Fruit fly (Drosophila melanogaster) whole organism, embryonic: ENCODE data around the gene mwh.

Source experiments
- B-H1 ChIP-seq: fragments of 200-800 bp; sonication (Bioruptor generic); IDR thresholded peaks from 3 replicates; pipeline ENCODE4 v1.3.6; 2022; ENCODE audit warnings: missing biosample characterization, missing genetic modification characterization
- Blimp-1 ChIP-seq: fragments of 200-800 bp; sonication (Bioruptor generic); optimal IDR thresholded peaks from 3 replicates; lab custom pipeline; 2018; ENCODE audit warnings: missing biosample characterization, missing genetic modification characterization, mild to moderate bottlenecking, moderate library complexity, missing genetic modification reagents
- CG10462 ChIP-seq: fragments of 200-800 bp; sonication (Bioruptor generic); optimal IDR thresholded peaks from 2 replicates; lab custom pipeline; 2016; ENCODE audit warnings: missing biosample characterization, missing genetic modification characterization
- CG11560 ChIP-seq: fragments of 200-800 bp; sonication (Bioruptor generic); IDR thresholded peaks from 3 replicates; pipeline ENCODE4 v1.3.6; 2022; ENCODE audit warnings: missing biosample characterization, missing genetic modification characterization
- CG11696 ChIP-seq: fragments of 200-800 bp; sonication (Bioruptor generic); IDR thresholded peaks from 2 replicates; pipeline ENCODE4 v1.3.6; 2022; ENCODE audit warnings: missing biosample characterization, missing genetic modification characterization
- CG11723 ChIP-seq: fragments of 200-800 bp; sonication (Bioruptor generic); optimal IDR thresholded peaks from 2 replicates; lab custom pipeline; 2017; ENCODE audit warnings: missing biosample characterization, mild to moderate bottlenecking, missing genetic modification characterization
- CG12659 ChIP-seq: fragments of 200-800 bp; sonication (Bioruptor generic); optimal IDR thresholded peaks from 3 replicates; lab custom pipeline; 2017; ENCODE audit warnings: mild to moderate bottlenecking, missing biosample characterization, missing genetic modification reagents, missing genetic modification characterization
- CG12769 ChIP-seq: fragments of 200-800 bp; sonication (Bioruptor generic); optimal IDR thresholded peaks from 2 replicates; lab custom pipeline; 2019; ENCODE audit warnings: missing biosample characterization, mild to moderate bottlenecking, missing genetic modification characterization, moderate library complexity
- CG13424 ChIP-seq: fragments of 200-800 bp; sonication (Bioruptor generic); optimal IDR thresholded peaks from 2 replicates; lab custom pipeline; 2019; ENCODE audit warnings: missing biosample characterization, mild to moderate bottlenecking, missing genetic modification characterization, moderate library complexity
- CG13775 ChIP-seq: fragments of 200-800 bp; sonication (Bioruptor generic); optimal IDR thresholded peaks from 3 replicates; lab custom pipeline; 2017; ENCODE audit warnings: missing biosample characterization, mild to moderate bottlenecking, missing genetic modification characterization
- CG14050 ChIP-seq: fragments of 200-800 bp; sonication (Bioruptor generic); IDR thresholded peaks from 3 replicates; pipeline ENCODE4 v1.3.6; 2022; ENCODE audit warnings: missing biosample characterization, missing genetic modification characterization
- CG16813 ChIP-seq: fragments of 200-800 bp; sonication (Bioruptor generic); IDR thresholded peaks from 3 replicates; pipeline ENCODE4 v1.3.6; 2022; ENCODE audit warnings: missing biosample characterization, missing genetic modification characterization; ENCODE audit not compliant: partially characterized antibody
- CG18011 ChIP-seq: fragments of 200-800 bp; sonication (Bioruptor generic); optimal IDR thresholded peaks from 2 replicates; lab custom pipeline; 2017; ENCODE audit warnings: missing biosample characterization, missing genetic modification characterization, mild to moderate bottlenecking, moderate library complexity, missing genotype
- CG18476 ChIP-seq: fragments of 200-800 bp; sonication (Bioruptor generic); optimal IDR thresholded peaks from 2 replicates; lab custom pipeline; 2016; ENCODE audit warnings: missing biosample characterization, mild to moderate bottlenecking, missing genetic modification characterization
- CG2199 ChIP-seq: fragments of 200-800 bp; sonication (Bioruptor generic); IDR thresholded peaks from 3 replicates; pipeline ENCODE4 v1.3.6; 2022; ENCODE audit warnings: missing biosample characterization, missing genetic modification characterization
- CG2875 ChIP-seq: fragments of 200-800 bp; sonication (Bioruptor generic); optimal IDR thresholded peaks from 2 replicates; lab custom pipeline; 2017; ENCODE audit warnings: missing biosample characterization, mild to moderate bottlenecking, missing genetic modification characterization, missing genetic modification reagents
- CG32532 ChIP-seq: fragments of 200-800 bp; sonication (Bioruptor generic); IDR thresholded peaks from 2 replicates; pipeline ENCODE4 v1.3.6; 2022; ENCODE audit warnings: missing biosample characterization, missing genetic modification characterization
- CG3407 ChIP-seq: fragments of 200-800 bp; sonication (Bioruptor generic); optimal IDR thresholded peaks from 2 replicates; lab custom pipeline; 2018; ENCODE audit warnings: missing biosample characterization, mild to moderate bottlenecking, missing genetic modification characterization
- CG34224 ChIP-seq: fragments of 200-800 bp; sonication (Bioruptor generic); IDR thresholded peaks from 3 replicates; pipeline ENCODE4 v1.3.6; 2022; ENCODE audit warnings: missing biosample characterization, missing genetic modification characterization; ENCODE audit not compliant: partially characterized antibody
- CG3838 ChIP-seq: fragments of 200-800 bp; sonication (Bioruptor generic); optimal IDR thresholded peaks from 3 replicates; lab custom pipeline; 2016; ENCODE audit warnings: missing biosample characterization, missing genetic modification characterization
- CG43689 ChIP-seq: fragments of 200-800 bp; sonication (Bioruptor generic); IDR thresholded peaks from 2 replicates; pipeline ENCODE4 v1.3.6; 2022; ENCODE audit warnings: missing biosample characterization, missing genetic modification characterization
- CG6791 ChIP-seq: fragments of 200-800 bp; sonication (Bioruptor generic); IDR thresholded peaks from 3 replicates; pipeline ENCODE4 v1.3.6; 2022; ENCODE audit warnings: missing biosample characterization, missing genetic modification characterization; ENCODE audit not compliant: partially characterized antibody
- CG8290 ChIP-seq, 3 experiments: fragments of 200-800 bp; sonication (Bioruptor generic); optimal IDR thresholded peaks; 2 replicates each; lab custom pipeline; 2016 to 2019; ENCODE audit warnings: missing biosample characterization in 3 of 3, missing genetic modification characterization in 3 of 3, mild to moderate bottlenecking in 2 of 3, moderate library complexity in 1 of 3
- Camta ChIP-seq: fragments of 200-800 bp; sonication (Bioruptor generic); optimal IDR thresholded peaks from 2 replicates; lab custom pipeline; 2016; ENCODE audit warnings: missing biosample characterization, missing genetic modification characterization
- Chrac-16 ChIP-seq: fragments of 200-800 bp; sonication (Bioruptor generic); optimal IDR thresholded peaks from 3 replicates; lab custom pipeline; 2016; ENCODE audit warnings: missing biosample characterization, missing genetic modification characterization
- CrebB ChIP-seq: fragments of 200-800 bp; sonication (Bioruptor generic); optimal IDR thresholded peaks from 3 replicates; lab custom pipeline; 2018; ENCODE audit warnings: missing biosample characterization, mild to moderate bottlenecking, missing genetic modification characterization
- Dfd ChIP-seq, 2 experiments: fragments of >200 bp; optimal IDR thresholded peaks; 2 replicates each; lab custom pipeline; 2017; ENCODE audit warnings: missing biosample characterization in 2 of 2, missing genetic modification characterization in 2 of 2
- Hmx ChIP-seq: fragments of 200-800 bp; sonication (Bioruptor generic); optimal IDR thresholded peaks from 2 replicates; lab custom pipeline; 2016; ENCODE audit warnings: missing biosample characterization, missing genetic modification characterization
- Med ChIP-seq: fragments of 200-800 bp; sonication (Bioruptor generic); peaks from one replicate; lab custom pipeline; 2016; ENCODE audit warnings: missing biosample characterization, missing genetic modification characterization, mild to moderate bottlenecking, inconsistent platforms, moderate library complexity
- Mrtf ChIP-seq: fragments of 200-800 bp; sonication (Bioruptor generic); IDR thresholded peaks from 3 replicates; pipeline ENCODE4 v1.3.6; 2022; ENCODE audit warnings: missing biosample characterization, missing genetic modification characterization
- ato ChIP-seq: fragments of 200-800 bp; sonication (Bioruptor generic); IDR thresholded peaks from 2 replicates; pipeline ENCODE4 v1.3.6; 2022; ENCODE audit warnings: missing biosample characterization, missing genetic modification characterization; ENCODE audit not compliant: partially characterized antibody
- cad ChIP-seq: fragments of >200 bp; optimal IDR thresholded peaks from 2 replicates; lab custom pipeline; 2017; ENCODE audit warnings: missing biosample characterization, missing genetic modification characterization
- cas ChIP-seq: fragments of 200-800 bp; sonication (Bioruptor generic); IDR thresholded peaks from 2 replicates; pipeline ENCODE4 v1.3.6; 2022; ENCODE audit warnings: missing biosample characterization, missing genetic modification characterization
- chn ChIP-seq: fragments of 200-800 bp; sonication (Bioruptor generic); optimal IDR thresholded peaks from 2 replicates; lab custom pipeline; 2016; ENCODE audit warnings: missing biosample characterization, missing genetic modification characterization
- croc ChIP-seq: fragments of 200-800 bp; sonication (Bioruptor generic); conservative IDR thresholded peaks from 3 replicates; pipeline ENCODE4 v1.3.6; 2022; ENCODE audit warnings: missing biosample characterization, missing genetic modification characterization
- disco-r ChIP-seq: fragments of 200-800 bp; sonication (Bioruptor generic); optimal IDR thresholded peaks from 2 replicates; lab custom pipeline; 2016; ENCODE audit warnings: missing biosample characterization, missing genetic modification characterization
- fru ChIP-seq: fragments of >200 bp; optimal IDR thresholded peaks from 2 replicates; lab custom pipeline; 2017
- fu2 ChIP-seq: fragments of 200-800 bp; sonication (Bioruptor generic); optimal IDR thresholded peaks from 2 replicates; lab custom pipeline; 2016; ENCODE audit warnings: missing biosample characterization, missing genetic modification characterization
- jing ChIP-seq: fragments of 200-800 bp; sonication (Bioruptor generic); optimal IDR thresholded peaks from 2 replicates; lab custom pipeline; 2018; ENCODE audit warnings: missing biosample characterization, mild to moderate bottlenecking, missing genetic modification characterization
- kay ChIP-seq: fragments of 200-800 bp; sonication (Bioruptor generic); optimal IDR thresholded peaks from 2 replicates; lab custom pipeline; 2016; ENCODE audit warnings: missing biosample characterization, missing genetic modification characterization
- klu ChIP-seq: fragments of 200-800 bp; sonication (Bioruptor generic); IDR thresholded peaks from 2 replicates; pipeline ENCODE4 v1.3.6; 2022; ENCODE audit warnings: missing biosample characterization, missing genetic modification characterization
- lola ChIP-seq, 3 experiments: fragments of >200 bp in 2 of 3; fragments of 200-800 bp in 1 of 3; sonication (Bioruptor generic) in 1 of 3; optimal IDR thresholded peaks; 2 replicates each; lab custom pipeline; 2017 to 2019; ENCODE audit warnings: missing biosample characterization in 3 of 3, missing genetic modification characterization in 3 of 3, mild to moderate bottlenecking in 1 of 3, moderate library complexity in 1 of 3
- otp ChIP-seq: fragments of 200-800 bp; sonication (Bioruptor generic); IDR thresholded peaks from 3 replicates; pipeline ENCODE4, ENCODE4 v1.3.6; 2022; ENCODE audit warnings: missing biosample characterization, missing genetic modification characterization
- pb ChIP-seq: fragments of 200-800 bp; sonication (Bioruptor generic); optimal IDR thresholded peaks from 3 replicates; lab custom pipeline; 2016; ENCODE audit warnings: missing biosample characterization, missing genetic modification characterization
- pita ChIP-seq: fragments of 200-800 bp; sonication (Bioruptor generic); optimal IDR thresholded peaks from 2 replicates; lab custom pipeline; 2017; ENCODE audit warnings: missing biosample characterization, mild to moderate bottlenecking, missing genetic modification characterization
- pnt ChIP-seq: fragments of 200-800 bp; sonication (Bioruptor generic); optimal IDR thresholded peaks from 3 replicates; lab custom pipeline; 2016; ENCODE audit warnings: missing biosample characterization, missing genetic modification characterization
- ro ChIP-seq: fragments of 200-800 bp; sonication (Bioruptor generic); IDR thresholded peaks from 2 replicates; pipeline ENCODE4 v1.3.6; 2022; ENCODE audit warnings: missing biosample characterization, missing genetic modification characterization
- run ChIP-seq: fragments of 200-800 bp; sonication (Bioruptor generic); optimal IDR thresholded peaks from 3 replicates; lab custom pipeline; 2018; ENCODE audit warnings: missing biosample characterization, mild to moderate bottlenecking, missing genetic modification characterization
- sens ChIP-seq: fragments of 200-800 bp; sonication (Bioruptor generic); peaks from one replicate; lab custom pipeline; 2016; ENCODE audit warnings: missing biosample characterization, missing genetic modification characterization
- stwl ChIP-seq: fragments of 200-800 bp; sonication (Bioruptor generic); optimal IDR thresholded peaks from 3 replicates; lab custom pipeline; 2018; ENCODE audit warnings: missing biosample characterization, mild to moderate bottlenecking, missing genetic modification characterization, moderate library complexity
- trem ChIP-seq: fragments of 200-800 bp; optimal IDR thresholded peaks from 3 replicates; lab custom pipeline; 2019; ENCODE audit warnings: missing biosample characterization, mild to moderate bottlenecking, missing genetic modification characterization, moderate library complexity
- vvl ChIP-seq: fragments of 200-800 bp; sonication (Bioruptor generic); IDR thresholded peaks from 2 replicates; pipeline ENCODE4 v1.3.6; 2022; ENCODE audit warnings: missing biosample characterization, missing genetic modification characterization

The mwh gene

dm6 chr3L:1166266-1166665 is 34.3 kb upstream of the mwh start (continued):
- no peak for TF ChIP-seq CG16813 (GFP tag; lab: Robert Waterston, UW)
- no peak for TF ChIP-seq trem (tag; lab: Kevin White, UChicago)
- TF ChIP-seq ro (GFP tag; lab: Robert Waterston, UW): no peak
- no peak for TF ChIP-seq chn (GFP tag; lab: Kevin White, UChicago)
- TF ChIP-seq Mrtf (GFP tag; lab: Robert Waterston, UW): no peak
- no peak for TF ChIP-seq CG8290 (GFP tag; optimal IDR thresholded peaks at IDR 0.05; lab: Kevin White, UChicago)
- TF ChIP-seq CG8290 (tag; optimal IDR thresholded peaks at IDR 0.05; lab: Kevin White, UChicago): peak; percentile 49 to 87
- TF ChIP-seq CG13424 (tag; lab: Kevin White, UChicago): peak; percentile 61
- no peak for TF ChIP-seq fu2 (GFP tag; lab: Kevin White, UChicago)
- no peak for TF ChIP-seq ato (GFP tag; lab: Robert Waterston, UW)
- TF ChIP-seq Hmx (GFP tag; lab: Kevin White, UChicago): no peak
- peak; percentile 62 for TF ChIP-seq CG11723 (GFP tag; lab: Kevin White, UChicago)
- TF ChIP-seq CG11560 (tag; lab: Robert Waterston, UW): no peak
- TF ChIP-seq lola (GFP tag; optimal IDR thresholded peaks at IDR 0.05; lab: Kevin White, UChicago): peak in 1 of 3 experiments; percentile 60
- TF ChIP-seq pita (GFP tag; lab: Kevin White, UChicago): no peak
- no peak for TF ChIP-seq CG3838 (GFP tag; lab: Kevin White, UChicago)
- TF ChIP-seq CG14050 (GFP tag; lab: Robert Waterston, UW): peak; percentile 22; the same call in 1 of the 3 replicates
- TF ChIP-seq jing (GFP tag; lab: Kevin White, UChicago): peak; percentile 4
- no peak for TF ChIP-seq Chrac-16 (GFP tag; lab: Kevin White, UChicago)
- TF ChIP-seq CG11696: no peak
- TF ChIP-seq klu (GFP tag; lab: Robert Waterston, UW): no peak
- peak; percentile 63 for TF ChIP-seq CrebB (tag; lab: Kevin White, UChicago)
- peak; percentile 1 for TF ChIP-seq stwl
- no peak for TF ChIP-seq Dfd (GFP tag; optimal IDR thresholded peaks at IDR 0.05; lab: Kevin White, UChicago)
- TF ChIP-seq CG12659 (GFP tag; lab: Kevin White, UChicago): peak; percentile 36
- peak; percentile 33; the same call in 1 of the 2 replicates for TF ChIP-seq vvl (GFP tag; lab: Robert Waterston, UW)
- no peak for TF ChIP-seq CG32532 (GFP tag; lab: Robert Waterston, UW)
- TF ChIP-seq CG6791 (GFP tag; lab: Robert Waterston, UW): no peak
- TF ChIP-seq CG18476 (GFP tag; lab: Kevin White, UChicago): peak; percentile 41
- peak; percentile 81 for TF ChIP-seq Med (GFP tag; lab: Kevin White, UChicago)
- peak; percentile 39 for TF ChIP-seq run
- no peak for TF ChIP-seq pb (GFP tag; lab: Kevin White, UChicago)
- peak; percentile 78; the same call in 2 of the 3 replicates for TF ChIP-seq otp (GFP tag; lab: Robert Waterston, UW)
- TF ChIP-seq kay (GFP tag; lab: Kevin White, UChicago): no peak
- no peak for TF ChIP-seq Camta
- TF ChIP-seq croc (GFP tag; lab: Robert Waterston, UW): no peak
- no peak for TF ChIP-seq pnt (GFP tag; lab: Kevin White, UChicago)
- TF ChIP-seq sens (GFP tag; lab: Kevin White, UChicago): peak; percentile 94
- TF ChIP-seq CG13775 (GFP tag; lab: Kevin White, UChicago): no peak
- no peak for TF ChIP-seq CG10462 (GFP tag; lab: Kevin White, UChicago)
- TF ChIP-seq cad (GFP tag; lab: Kevin White, UChicago): no peak
- no peak for TF ChIP-seq CG34224 (GFP tag; lab: Robert Waterston, UW)
- no peak for TF ChIP-seq B-H1 (GFP tag; lab: Robert Waterston, UW)
- peak; percentile 87 for TF ChIP-seq CG2875
- no peak for TF ChIP-seq CG12769 (tag; lab: Kevin White, UChicago)
- TF ChIP-seq Blimp-1 (GFP tag; lab: Kevin White, UChicago): peak; percentile 70
- peak; percentile 92 for TF ChIP-seq CG3407 (GFP tag; lab: Kevin White, UChicago)
- no peak for TF ChIP-seq disco-r (GFP tag; lab: Kevin White, UChicago)
- no peak for TF ChIP-seq cas (GFP tag; lab: Robert Waterston, UW)
- no peak for TF ChIP-seq CG2199 (GFP tag; lab: Robert Waterston, UW)
- no peak for TF ChIP-seq CG18011
- TF ChIP-seq fru (lab: Kevin White, UChicago): no peak
- no peak for TF ChIP-seq CG43689
